Worm (Caenorhabditis elegans): Measurements from ENCODE around the gene R04A9.9.

DNA sequence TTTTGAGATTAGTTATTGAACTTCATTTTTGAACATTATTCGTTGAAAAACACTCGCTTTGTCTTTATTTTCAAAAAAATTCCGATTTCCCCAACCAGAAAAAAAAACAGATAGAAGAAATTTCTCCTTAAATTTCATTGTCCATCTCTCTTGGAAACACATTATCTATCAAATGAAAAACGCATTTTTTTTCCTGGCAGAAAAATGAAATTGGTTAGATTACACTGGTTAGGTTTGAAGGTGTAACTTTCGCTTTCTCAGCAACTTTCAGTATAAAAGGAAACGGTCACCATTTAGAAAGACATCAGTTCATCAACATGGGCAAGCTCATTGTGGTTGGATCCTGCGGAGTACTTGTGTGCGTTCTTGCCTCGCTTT is 31.0 kb upstream of the R04A9.9 start, which contains the start of gene col-19:
- TF ChIP-seq ctbp-1 (GFP tag; IDR thresholded peaks at IDR 0.05), result no peak
- no peak for TF ChIP-seq unc-62 (GFP tag; optimal IDR thresholded peaks at IDR 0.05 in 1 of 2)
- no peak for TF ChIP-seq unc-62 (tag; optimal IDR thresholded peaks at IDR 0.05)
- no peak for TF ChIP-seq ceh-82 (tag; optimal IDR thresholded peaks at IDR 0.05)

Data from whole organism, L4 larva.